Fruit fly (Drosophila melanogaster) whole organism, embryonic: ENCODE measurements around the gene Tpr2.

Experiments used
- Atf-2 ChIP-seq: fragments of 200-800 bp; sonication (Bioruptor generic); optimal IDR thresholded peaks from 2 replicates; lab custom pipeline; 2016; ENCODE audit warnings: missing biosample characterization, missing genetic modification characterization
- B-H1 ChIP-seq: fragments of 200-800 bp; sonication (Bioruptor generic); IDR thresholded peaks from 3 replicates; pipeline ENCODE4 v1.3.6; 2022; ENCODE audit warnings: missing biosample characterization, missing genetic modification characterization
- Bteb2 ChIP-seq: fragments of 200-800 bp; sonication (Bioruptor generic); optimal IDR thresholded peaks from 2 replicates; lab custom pipeline; 2016; ENCODE audit warnings: missing biosample characterization, missing genetic modification characterization
- CG10147 ChIP-seq: fragments of 200-800 bp; sonication (Bioruptor generic); optimal IDR thresholded peaks from 2 replicates; lab custom pipeline; 2019; ENCODE audit warnings: missing biosample characterization, mild to moderate bottlenecking, missing genetic modification characterization, moderate library complexity
- CG10431 ChIP-seq: fragments of 200-800 bp; sonication (Bioruptor generic); optimal IDR thresholded peaks from 3 replicates; lab custom pipeline; 2018; ENCODE audit warnings: missing biosample characterization, mild to moderate bottlenecking, missing genetic modification characterization
- CG10565 ChIP-seq: fragments of 200-800 bp; sonication (Bioruptor generic); optimal IDR thresholded peaks from 3 replicates; lab custom pipeline; 2016; ENCODE audit warnings: missing biosample characterization, mild to moderate bottlenecking, missing genetic modification characterization
- CG11085 ChIP-seq: fragments of 200-800 bp; sonication (Bioruptor generic); IDR thresholded peaks from 2 replicates; pipeline ENCODE4 v1.3.6; 2022; ENCODE audit warnings: missing biosample characterization, missing genetic modification characterization
- CG12219 ChIP-seq: fragments of 200-800 bp; sonication (Bioruptor generic); optimal IDR thresholded peaks from 3 replicates; lab custom pipeline; 2018; ENCODE audit warnings: missing biosample characterization, mild to moderate bottlenecking, missing genetic modification characterization
- CG14860 ChIP-seq: fragments of 200-800 bp; sonication (Bioruptor generic); IDR thresholded peaks from 3 replicates; pipeline ENCODE4 v1.3.6; 2022; ENCODE audit warnings: missing biosample characterization, missing genetic modification characterization; ENCODE audit not compliant: partially characterized antibody
- CG17612 ChIP-seq: fragments of 200-800 bp; sonication (Bioruptor generic); IDR thresholded peaks from 2 replicates; pipeline ENCODE4 v1.3.6; 2022; ENCODE audit warnings: missing biosample characterization, missing genetic modification characterization
- CG17912 ChIP-seq: fragments of 200-800 bp; sonication (Bioruptor generic); optimal IDR thresholded peaks from 2 replicates; lab custom pipeline; 2018; ENCODE audit warnings: missing biosample characterization, mild to moderate bottlenecking, missing genetic modification characterization
- CG18262 ChIP-seq: fragments of 200-800 bp; optimal IDR thresholded peaks from 3 replicates; lab custom pipeline; 2019; ENCODE audit warnings: missing biosample characterization, mild to moderate bottlenecking, missing genetic modification characterization, moderate library complexity
- CG4360 ChIP-seq: fragments of 200-800 bp; sonication (Bioruptor generic); IDR thresholded peaks from 2 replicates; pipeline ENCODE4 v1.3.6; 2022; ENCODE audit warnings: missing biosample characterization, missing genetic modification characterization
- CG43689 ChIP-seq: fragments of 200-800 bp; sonication (Bioruptor generic); IDR thresholded peaks from 2 replicates; pipeline ENCODE4 v1.3.6; 2022; ENCODE audit warnings: missing biosample characterization, missing genetic modification characterization
- CG4404 ChIP-seq: fragments of 200-800 bp; sonication (Bioruptor generic); IDR thresholded peaks from 2 replicates; pipeline ENCODE4 v1.3.6; 2022; ENCODE audit warnings: missing biosample characterization, missing genetic modification characterization
- CG7928 ChIP-seq: fragments of 200-800 bp; sonication (Bioruptor generic); optimal IDR thresholded peaks from 2 replicates; lab custom pipeline; 2017; ENCODE audit warnings: missing biosample characterization, mild to moderate bottlenecking, missing genetic modification characterization
- CG8478 ChIP-seq: fragments of >200 bp; optimal IDR thresholded peaks from 2 replicates; lab custom pipeline; 2018
- CG8944 ChIP-seq: fragments of 200-800 bp; sonication (Bioruptor generic); optimal IDR thresholded peaks from 3 replicates; lab custom pipeline; 2016; ENCODE audit warnings: missing biosample characterization, missing genetic modification characterization
- CHES-1-like ChIP-seq: fragments of 200-800 bp; sonication (Bioruptor generic); optimal IDR thresholded peaks from 2 replicates; lab custom pipeline; 2016; ENCODE audit warnings: missing biosample characterization, missing genetic modification characterization
- Elba2 ChIP-seq: fragments of 200-800 bp; sonication (Bioruptor generic); optimal IDR thresholded peaks from 3 replicates; lab custom pipeline; 2016; ENCODE audit warnings: missing biosample characterization, missing genetic modification characterization
- Ets65A ChIP-seq: fragments of 200-800 bp; sonication (Bioruptor generic); peaks from one replicate; lab custom pipeline; 2016; ENCODE audit warnings: missing biosample characterization, missing genetic modification characterization
- Gug ChIP-seq: fragments of 200-800 bp; sonication (Bioruptor generic); IDR thresholded peaks from 4 replicates; pipeline ENCODE4 v1.3.6; 2022; ENCODE audit warnings: missing biosample characterization, missing genetic modification characterization
- HLHmδ ChIP-seq: fragments of 200-800 bp; sonication (Bioruptor generic); optimal IDR thresholded peaks from 2 replicates; lab custom pipeline; 2018; ENCODE audit warnings: missing biosample characterization, mild to moderate bottlenecking, missing genetic modification characterization, moderate library complexity
- HmgD ChIP-seq: fragments of 200-800 bp; sonication (Bioruptor generic); optimal IDR thresholded peaks from 3 replicates; lab custom pipeline; 2016; ENCODE audit warnings: missing biosample characterization, missing genetic modification characterization
- Hmx ChIP-seq: fragments of 200-800 bp; sonication (Bioruptor generic); optimal IDR thresholded peaks from 2 replicates; lab custom pipeline; 2016; ENCODE audit warnings: missing biosample characterization, missing genetic modification characterization
- Lpt ChIP-seq: fragments of >200 bp; optimal IDR thresholded peaks from 2 replicates; lab custom pipeline; 2018; ENCODE audit warnings: missing biosample characterization, missing genetic modification characterization
- MBD-R2 ChIP-seq: fragments of 200-800 bp; sonication (Bioruptor generic); IDR thresholded peaks from 2 replicates; pipeline ENCODE4 v1.3.6; 2022; ENCODE audit warnings: missing biosample characterization, missing genetic modification characterization
- Mad ChIP-seq: fragments of 200-800 bp; sonication (Bioruptor generic); optimal IDR thresholded peaks from 2 replicates; lab custom pipeline; 2016; ENCODE audit warnings: missing biosample characterization, missing genetic modification characterization
- NC2α ChIP-seq: fragments of 200-800 bp; sonication (Bioruptor generic); optimal IDR thresholded peaks from 2 replicates; lab custom pipeline; 2016; ENCODE audit warnings: missing biosample characterization, missing genetic modification characterization
- Optix ChIP-seq: fragments of 200-800 bp; sonication (Bioruptor generic); IDR thresholded peaks from 3 replicates; pipeline ENCODE4 v1.3.6; 2022; ENCODE audit warnings: missing biosample characterization, missing genetic modification characterization
- TFAM ChIP-seq: fragments of 200-800 bp; sonication (Bioruptor generic); optimal IDR thresholded peaks from 2 replicates; lab custom pipeline; 2017; ENCODE audit warnings: missing biosample characterization, missing genetic modification characterization, inconsistent platforms
- Taf1 ChIP-seq: fragments of 200-800 bp; sonication (Bioruptor generic); IDR thresholded peaks from 2 replicates; pipeline ENCODE4 v1.3.6; 2022; ENCODE audit warnings: missing biosample characterization, missing genetic modification characterization
- Usf ChIP-seq: fragments of 200-800 bp; sonication (Bioruptor generic); optimal IDR thresholded peaks from 2 replicates; lab custom pipeline; 2017; ENCODE audit warnings: missing genotype, missing biosample characterization, missing genetic modification characterization
- cg ChIP-seq: fragments of 200-800 bp; sonication (Bioruptor generic); optimal IDR thresholded peaks from 3 replicates; lab custom pipeline; 2019; ENCODE audit warnings: missing biosample characterization, mild to moderate bottlenecking, missing genetic modification characterization, moderate library complexity
- croc ChIP-seq: fragments of 200-800 bp; sonication (Bioruptor generic); conservative IDR thresholded peaks from 3 replicates; pipeline ENCODE4 v1.3.6; 2022; ENCODE audit warnings: missing biosample characterization, missing genetic modification characterization
- danr ChIP-seq: fragments of 200-800 bp; sonication (Bioruptor generic); IDR thresholded peaks from 2 replicates; pipeline ENCODE4 v1.3.6; 2022; ENCODE audit warnings: missing biosample characterization, missing genetic modification characterization
- dmrt11E ChIP-seq: fragments of 200-800 bp; sonication (Bioruptor generic); optimal IDR thresholded peaks from 3 replicates; lab custom pipeline; 2018; ENCODE audit warnings: missing biosample characterization, mild to moderate bottlenecking, missing genetic modification characterization, moderate library complexity
- fu2 ChIP-seq: fragments of 200-800 bp; sonication (Bioruptor generic); optimal IDR thresholded peaks from 2 replicates; lab custom pipeline; 2016; ENCODE audit warnings: missing biosample characterization, missing genetic modification characterization
- maf-S ChIP-seq: fragments of 200-800 bp; sonication (Bioruptor generic); optimal IDR thresholded peaks from 2 replicates; lab custom pipeline; 2016; ENCODE audit warnings: missing biosample characterization, missing genetic modification characterization
- mirr ChIP-seq: fragments of 200-800 bp; sonication (Bioruptor generic); optimal IDR thresholded peaks from 3 replicates; lab custom pipeline; 2018; ENCODE audit warnings: missing biosample characterization, mild to moderate bottlenecking, missing genetic modification characterization
- pan ChIP-seq, 4 experiments: fragments of >200 bp in 3 of 4; fragments of 200-800 bp in 1 of 4; sonication (Bioruptor generic) in 1 of 4; optimal IDR thresholded peaks in 3 of 4; IDR thresholded peaks in 1 of 4; 2 replicates each; pipeline versions ENCODE4 v1.3.6 to Lab custom; 2017 to 2022; ENCODE audit warnings: missing biosample characterization in 2 of 4, missing genetic modification characterization in 2 of 4, mixed read lengths in 1 of 4
- pfk ChIP-seq: fragments of 200-800 bp; sonication (Bioruptor generic); optimal IDR thresholded peaks from 2 replicates; lab custom pipeline; 2018; ENCODE audit warnings: missing biosample characterization, mild to moderate bottlenecking, missing genetic modification characterization, moderate library complexity
- pita ChIP-seq: fragments of 200-800 bp; sonication (Bioruptor generic); optimal IDR thresholded peaks from 2 replicates; lab custom pipeline; 2017; ENCODE audit warnings: missing biosample characterization, mild to moderate bottlenecking, missing genetic modification characterization
- pnt ChIP-seq: fragments of 200-800 bp; sonication (Bioruptor generic); optimal IDR thresholded peaks from 3 replicates; lab custom pipeline; 2016; ENCODE audit warnings: missing biosample characterization, missing genetic modification characterization
- pum ChIP-seq: fragments of 200-800 bp; sonication (Bioruptor generic); optimal IDR thresholded peaks from 2 replicates; lab custom pipeline; 2016; ENCODE audit warnings: missing biosample characterization, missing genetic modification characterization
- ro ChIP-seq: fragments of 200-800 bp; sonication (Bioruptor generic); IDR thresholded peaks from 2 replicates; pipeline ENCODE4 v1.3.6; 2022; ENCODE audit warnings: missing biosample characterization, missing genetic modification characterization
- seq ChIP-seq: fragments of 200-800 bp; sonication (Bioruptor generic); IDR thresholded peaks from 2 replicates; pipeline ENCODE4 v1.3.6; 2022; ENCODE audit warnings: missing biosample characterization, missing genetic modification characterization
- sisA ChIP-seq: fragments of 200-800 bp; sonication (Bioruptor generic); IDR thresholded peaks from 2 replicates; pipeline ENCODE4 v1.3.6; 2022; ENCODE audit warnings: missing biosample characterization, missing genetic modification characterization
- tap ChIP-seq: fragments of 200-800 bp; optimal IDR thresholded peaks from 3 replicates; lab custom pipeline; 2019; ENCODE audit warnings: missing biosample characterization, mild to moderate bottlenecking, missing genetic modification characterization, moderate library complexity
- ttk ChIP-seq: fragments of 200-800 bp; sonication (Bioruptor generic); IDR thresholded peaks from 2 replicates; pipeline ENCODE4 v2.1.2; 2022; ENCODE audit warnings: missing biosample characterization, missing genetic modification characterization
- tx ChIP-seq: fragments of 200-800 bp; sonication (Bioruptor generic); optimal IDR thresholded peaks from 2 replicates; lab custom pipeline; 2016; ENCODE audit warnings: missing biosample characterization, missing genetic modification characterization
- zfh1 ChIP-seq: fragments of 200-800 bp; sonication (Bioruptor generic); IDR thresholded peaks from 3 replicates; pipeline ENCODE4 v1.3.6; 2022; ENCODE audit warnings: missing biosample characterization, missing genetic modification characterization

Gene Tpr2

DNA sequence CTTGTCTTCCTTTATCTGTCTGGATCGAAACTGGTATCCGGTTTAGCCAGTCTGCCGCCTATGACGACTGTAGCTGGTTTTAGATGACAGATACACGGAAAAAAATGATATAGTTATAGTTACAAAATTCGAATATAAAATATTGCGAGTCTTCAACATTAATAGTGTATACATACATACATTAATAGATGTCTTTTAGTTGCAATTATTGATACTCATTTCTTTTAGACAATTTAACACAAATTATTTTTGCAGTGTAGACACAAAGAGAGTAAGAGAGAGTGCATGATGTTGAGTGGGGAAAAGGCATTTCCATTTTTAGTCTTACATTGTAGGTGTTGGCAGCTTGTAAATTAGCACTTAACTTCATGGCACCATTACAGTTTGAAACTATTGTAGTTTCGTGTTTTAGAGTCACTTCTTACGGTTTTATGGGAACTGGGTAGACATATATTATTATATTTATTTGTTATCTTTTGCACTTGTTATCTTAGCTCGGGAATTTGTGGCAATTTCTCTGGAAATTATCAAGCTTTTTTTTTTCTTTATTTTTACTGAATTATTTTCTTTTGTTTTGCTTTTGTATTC, 3.9 kb downstream of the Tpr2 start (continued):
- TF ChIP-seq CG17912 (GFP tag; lab: Kevin White, UChicago): peak; percentile 42
- TF ChIP-seq Hmx (GFP tag; lab: Kevin White, UChicago): no peak
- TF ChIP-seq CG12219 (GFP tag; lab: Kevin White, UChicago): peak; percentile 92
- no peak for TF ChIP-seq HmgD (GFP tag; lab: Kevin White, UChicago)
- no peak for TF ChIP-seq Mad (GFP tag; lab: Kevin White, UChicago)
- TF ChIP-seq CG10565 (GFP tag; lab: Kevin White, UChicago): no peak
- no peak for TF ChIP-seq CG4360 (GFP tag; lab: Robert Waterston, UW)
- TF ChIP-seq ro (GFP tag; lab: Robert Waterston, UW): no peak
- no peak for TF ChIP-seq danr
- 0 out of 2 replicates have a peak, but pooled peaks have one; percentile 46 for TF ChIP-seq seq (GFP tag; lab: Robert Waterston, UW)
- TF ChIP-seq HLHmδ (GFP tag; lab: Kevin White, UChicago): no peak
- no peak for TF ChIP-seq CG18262
- TF ChIP-seq mirr (GFP tag; lab: Kevin White, UChicago): no peak
- peak; percentile 61 for TF ChIP-seq fu2
- no peak for TF ChIP-seq Lpt
- TF ChIP-seq CG8944 (GFP tag; lab: Kevin White, UChicago): peak; percentile 61
- no peak for TF ChIP-seq CG10147 (GFP tag; lab: Kevin White, UChicago)
- TF ChIP-seq TFAM: no peak
- peak; percentile 69 for TF ChIP-seq CG10431 (GFP tag; lab: Kevin White, UChicago)
- TF ChIP-seq CG4404: no peak
- no peak for TF ChIP-seq Gug (GFP tag; lab: Robert Waterston, UW)
- TF ChIP-seq tx (GFP tag; lab: Kevin White, UChicago): peak; percentile 65
- TF ChIP-seq tap (tag; lab: Kevin White, UChicago): no peak
- TF ChIP-seq pnt: peak; percentile 67
- peak; percentile 69 for TF ChIP-seq NC2α (GFP tag; lab: Kevin White, UChicago)
- TF ChIP-seq CG7928 (GFP tag; lab: Kevin White, UChicago): no peak
- no peak for TF ChIP-seq Taf1 (GFP tag; lab: Robert Waterston, UW)
- TF ChIP-seq croc (GFP tag; lab: Robert Waterston, UW): no peak
- TF ChIP-seq Elba2: peak; percentile 3
- TF ChIP-seq CHES-1-like: peak; percentile 65
- TF ChIP-seq Bteb2: peak; percentile 79
- TF ChIP-seq maf-S (GFP tag; lab: Kevin White, UChicago): peak; percentile 66
- peak; percentile 4 for TF ChIP-seq pum
- TF ChIP-seq pfk: no peak
- no peak for TF ChIP-seq CG17612
- TF ChIP-seq B-H1: no peak
- no peak for TF ChIP-seq Ets65A (GFP tag; lab: Kevin White, UChicago)
- TF ChIP-seq sisA (GFP tag; lab: Robert Waterston, UW): no peak; the same call in 1 of the 2 replicates
- no peak for TF ChIP-seq pan (optimal IDR thresholded peaks at IDR 0.05; lab: Kevin White, UChicago)
- no peak for TF ChIP-seq pan (GFP tag; optimal IDR thresholded peaks at IDR 0.05 in 1 of 2, IDR thresholded peaks at IDR 0.05 in 1 of 2)
- no peak for TF ChIP-seq CG11085
- no peak for TF ChIP-seq Atf-2
- TF ChIP-seq CG14860 (GFP tag; lab: Robert Waterston, UW): no peak
- TF ChIP-seq CG8478 (lab: Kevin White, UChicago): no peak
- TF ChIP-seq ttk: peak; percentile 84
- peak; percentile 54; the same call in 1 of the 2 replicates for TF ChIP-seq CG43689 (GFP tag; lab: Robert Waterston, UW)
- TF ChIP-seq pita: no peak
- TF ChIP-seq zfh1 (GFP tag; lab: Robert Waterston, UW): peak; percentile 87
- no peak for TF ChIP-seq Optix (GFP tag; lab: Robert Waterston, UW)
- peak; percentile 39 for TF ChIP-seq Usf
- TF ChIP-seq dmrt11E: peak; percentile 92
- no peak for TF ChIP-seq cg (GFP tag; lab: Kevin White, UChicago)
- TF ChIP-seq MBD-R2 (GFP tag; lab: Robert Waterston, UW): no peak
